Fruit fly (Drosophila melanogaster) whole organism, pupa: ENCODE measurements around the gene CG14820.

Experiments
- CG10348 ChIP-seq: fragments of 200-800 bp; sonication (Bioruptor generic); IDR thresholded peaks from 2 replicates; pipeline ENCODE4 v1.3.6; 2022; ENCODE audit warnings: missing biosample characterization, missing genetic modification characterization
- CG12605 ChIP-seq: fragments of 200-800 bp; sonication (Bioruptor generic); IDR thresholded peaks from 2 replicates; pipeline ENCODE4 v1.3.6; 2022; ENCODE audit warnings: missing biosample characterization, missing genetic modification characterization
- CG13204 ChIP-seq: fragments of 200-800 bp; sonication (Bioruptor generic); optimal IDR thresholded peaks from 2 replicates; lab custom pipeline; 2018; ENCODE audit warnings: missing biosample characterization, mild to moderate bottlenecking, missing genetic modification characterization, moderate library complexity
- CG14655 ChIP-seq: fragments of 200-800 bp; sonication (Bioruptor generic); optimal IDR thresholded peaks from 3 replicates; lab custom pipeline; 2017; ENCODE audit warnings: mild to moderate bottlenecking, missing biosample characterization, missing genetic modification reagents, missing genetic modification characterization
- CG15710 ChIP-seq: fragments of 200-800 bp; sonication (Bioruptor generic); optimal IDR thresholded peaks from 2 replicates; lab custom pipeline; 2018; ENCODE audit warnings: missing biosample characterization, mild to moderate bottlenecking, missing genetic modification characterization, moderate library complexity
- CG17806 ChIP-seq: fragments of 200-800 bp; sonication (Bioruptor generic); optimal IDR thresholded peaks from 2 replicates; lab custom pipeline; 2018; ENCODE audit warnings: missing biosample characterization, mild to moderate bottlenecking, missing genetic modification characterization, moderate library complexity
- CG32121 ChIP-seq: fragments of 200-800 bp; sonication (Bioruptor generic); IDR thresholded peaks from 2 replicates; pipeline ENCODE4 v1.3.6; 2022; ENCODE audit warnings: missing biosample characterization, missing genetic modification characterization
- CG34367 ChIP-seq: fragments of 200-800 bp; sonication (Bioruptor generic); optimal IDR thresholded peaks from 2 replicates; lab custom pipeline; 2018; ENCODE audit warnings: missing biosample characterization, mild to moderate bottlenecking, missing genetic modification characterization
- CG4496 ChIP-seq: fragments of 200-800 bp; sonication (Bioruptor generic); IDR thresholded peaks from 3 replicates; pipeline ENCODE4 v1.3.6; 2022; ENCODE audit warnings: missing biosample characterization, missing genetic modification characterization
- CG8159 ChIP-seq: fragments of 200-800 bp; sonication (Bioruptor generic); optimal IDR thresholded peaks from 3 replicates; lab custom pipeline; 2018; ENCODE audit warnings: missing biosample characterization, mild to moderate bottlenecking, missing genetic modification characterization, moderate library complexity
- CG8301 ChIP-seq: fragments of 200-800 bp; sonication (Bioruptor generic); optimal IDR thresholded peaks from 2 replicates; lab custom pipeline; 2018; ENCODE audit warnings: missing biosample characterization, mild to moderate bottlenecking, missing genetic modification characterization
- CG9948 ChIP-seq: fragments of 200-800 bp; sonication (Bioruptor generic); optimal IDR thresholded peaks from 2 replicates; lab custom pipeline; 2018; ENCODE audit warnings: missing biosample characterization, mild to moderate bottlenecking, missing genetic modification characterization, moderate library complexity
- D1 ChIP-seq: fragments of 200-800 bp; sonication (Bioruptor generic); optimal IDR thresholded peaks from 2 replicates; lab custom pipeline; 2018; ENCODE audit warnings: missing biosample characterization, mild to moderate bottlenecking, missing genetic modification characterization, moderate library complexity
- EcR ChIP-seq: fragments of 200-800 bp; sonication (Bioruptor generic); optimal IDR thresholded peaks from 3 replicates; lab custom pipeline; 2019; ENCODE audit warnings: missing biosample characterization, missing genetic modification characterization, mild to moderate bottlenecking, moderate library complexity, missing genetic modification reagents
- Ets98B ChIP-seq: fragments of 200-800 bp; sonication (Bioruptor generic); IDR thresholded peaks from 2 replicates; pipeline ENCODE4 v1.3.6; 2022; ENCODE audit warnings: missing biosample characterization, missing genetic modification characterization
- Pif1A ChIP-seq: fragments of 200-800 bp; sonication (Bioruptor generic); optimal IDR thresholded peaks from 3 replicates; lab custom pipeline; 2016; ENCODE audit warnings: missing biosample characterization, missing genetic modification characterization
- Pif1B ChIP-seq: fragments of 200-800 bp; sonication (Bioruptor generic); optimal IDR thresholded peaks from 3 replicates; lab custom pipeline; 2016; ENCODE audit warnings: missing biosample characterization, missing genetic modification characterization
- Snoo ChIP-seq: fragments of 200-800 bp; sonication (Bioruptor generic); optimal IDR thresholded peaks from 3 replicates; lab custom pipeline; 2017; ENCODE audit warnings: missing biosample characterization, mild to moderate bottlenecking, missing genetic modification characterization, inconsistent platforms
- fd96Ca ChIP-seq: fragments of 200-800 bp; sonication (Bioruptor generic); IDR thresholded peaks from 3 replicates; pipeline ENCODE4 v1.3.6; 2022; ENCODE audit warnings: missing biosample characterization, missing genetic modification characterization
- gl ChIP-seq: fragments of 200-800 bp; sonication (Bioruptor generic); optimal IDR thresholded peaks from 2 replicates; lab custom pipeline; 2018; ENCODE audit warnings: missing biosample characterization, mild to moderate bottlenecking, missing genetic modification characterization
- rn ChIP-seq: fragments of 200-800 bp; sonication (Bioruptor generic); IDR thresholded peaks from 2 replicates; pipeline ENCODE4 v1.3.6; 2022; ENCODE audit warnings: missing biosample characterization, missing genetic modification characterization

The CG14820 gene

DNA sequence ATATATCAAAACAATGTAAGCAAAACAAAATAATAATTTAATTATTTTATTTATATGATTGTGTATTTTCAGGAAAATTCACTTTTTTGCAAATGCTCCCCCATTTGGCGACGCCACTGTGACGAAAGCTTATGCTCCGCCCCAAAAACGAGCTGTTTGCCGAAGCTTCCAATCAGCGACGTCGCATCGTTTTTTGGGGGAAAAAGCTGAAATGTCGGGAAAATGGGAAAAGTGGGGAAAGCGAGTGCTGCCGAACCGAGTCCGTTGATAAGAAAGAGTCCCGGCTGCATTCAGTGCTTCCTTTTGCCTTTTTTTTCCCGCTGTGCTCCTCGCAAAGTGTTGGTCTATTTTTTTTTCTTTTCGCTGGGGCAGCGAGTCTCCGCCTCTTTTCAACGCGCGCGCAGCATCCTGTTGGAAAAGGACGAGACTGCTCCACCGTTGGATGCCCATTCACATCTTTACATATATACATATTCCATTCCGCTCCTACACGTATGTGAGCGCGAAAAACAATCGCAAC, 2.1 kb downstream of the CG14820 start:
- TF ChIP-seq CG14655 (peak; percentile 9), CG8301 (no peak), Ets98B (GFP tag; lab: Robert Waterston, UW) (peak; percentile 18; the same call in 1 of the 2 replicates), CG4496 (peak; percentile 65), CG17806 (tag; lab: Kevin White, UChicago) (no peak), fd96Ca (peak; percentile 29; the same call in 1 of the 3 replicates), CG32121 (GFP tag; lab: Robert Waterston, UW) (no peak; the same call in 1 of the 2 replicates), Pif1A (GFP tag; lab: Kevin White, UChicago) (no peak), gl (tag; lab: Kevin White, UChicago) (no peak), CG12605 (peak; percentile 73), Snoo (tag; lab: Kevin White, UChicago) (no peak)

DNA sequence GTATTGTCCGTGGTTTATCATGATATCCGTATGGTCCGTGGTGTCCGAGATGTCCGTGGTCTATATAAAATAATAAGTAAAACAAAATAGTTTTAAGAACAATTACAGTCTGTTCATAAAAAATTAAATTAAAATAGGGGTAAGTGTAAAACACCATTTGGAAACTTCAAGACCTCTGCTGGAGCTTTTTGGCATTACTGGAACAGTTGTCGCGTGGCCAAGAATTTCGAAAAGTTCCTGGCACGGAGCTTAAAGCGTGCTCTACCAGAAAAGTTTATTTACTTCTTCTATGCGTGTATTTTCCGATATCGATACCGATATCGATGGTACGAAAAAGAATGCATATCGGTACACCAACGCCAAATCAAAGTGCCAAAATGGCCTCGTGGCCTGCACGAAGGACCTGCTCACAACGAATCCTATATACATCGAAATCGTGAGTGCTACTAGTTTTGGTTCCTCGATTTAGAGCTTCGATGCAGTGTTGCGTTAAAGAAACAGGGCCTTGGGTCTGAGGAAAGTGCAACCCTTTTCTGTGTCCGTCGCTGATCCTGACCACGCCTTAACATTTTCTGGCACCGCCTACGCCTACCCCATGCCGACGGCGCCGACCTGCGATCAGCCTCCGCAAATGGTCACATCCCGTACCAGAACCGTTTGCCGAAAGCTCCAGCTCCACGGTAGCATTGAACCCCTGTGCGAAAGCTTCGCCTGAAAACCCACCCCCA, 9.5 kb downstream of the CG14820 start:
- TF ChIP-seq CG9948 (tag; lab: Kevin White, UChicago), result no peak
- no peak for TF ChIP-seq CG14655
- no peak for TF ChIP-seq Snoo (tag; lab: Kevin White, UChicago)
- no peak for TF ChIP-seq CG8301
- TF ChIP-seq D1 (tag; lab: Kevin White, UChicago), result no peak
- TF ChIP-seq CG15710, result no peak
- TF ChIP-seq CG32121 (GFP tag; lab: Robert Waterston, UW), result no peak
- no peak for TF ChIP-seq Pif1B (GFP tag; lab: Kevin White, UChicago)
- TF ChIP-seq CG34367 (tag; lab: Kevin White, UChicago), result no peak
- no peak for TF ChIP-seq EcR (GFP tag; lab: Kevin White, UChicago)
- no peak for TF ChIP-seq CG12605
- TF ChIP-seq CG4496, result no peak
- TF ChIP-seq rn (GFP tag; lab: Robert Waterston, UW), result no peak
- TF ChIP-seq CG17806 (tag; lab: Kevin White, UChicago), result no peak
- no peak for TF ChIP-seq Ets98B (GFP tag; lab: Robert Waterston, UW)
- TF ChIP-seq gl (tag; lab: Kevin White, UChicago), result no peak
- no peak for TF ChIP-seq CG8159 (tag; lab: Kevin White, UChicago)
- TF ChIP-seq Pif1A (GFP tag; lab: Kevin White, UChicago), result no peak
- TF ChIP-seq fd96Ca, result no peak

DNA sequence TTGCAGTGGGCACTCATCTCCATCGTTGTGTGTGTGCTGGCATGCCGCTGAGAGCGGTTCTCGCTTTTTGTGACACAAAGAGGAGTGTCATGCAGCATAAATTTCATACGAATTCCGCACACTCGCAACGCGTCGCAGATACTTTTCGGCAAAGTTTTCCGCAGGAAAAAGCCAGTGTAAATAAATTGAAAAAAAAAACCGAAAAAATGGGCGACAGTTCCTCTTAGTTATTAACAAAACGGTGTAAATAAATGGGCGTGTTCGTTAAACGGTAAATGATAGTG, 10.0 kb downstream of the CG14820 start, which contains the start of gene tow:
Gene tow (plus strand): TSS at position 26 of the 284 bp plus-strand sequence.
- TF ChIP-seq CG4496 (0 out of 3 replicates have a peak, but pooled peaks have one; percentile 7), rn (GFP tag; lab: Robert Waterston, UW) (no peak)
- TF ChIP-seq, all 21 proteins: peak for 1

DNA sequence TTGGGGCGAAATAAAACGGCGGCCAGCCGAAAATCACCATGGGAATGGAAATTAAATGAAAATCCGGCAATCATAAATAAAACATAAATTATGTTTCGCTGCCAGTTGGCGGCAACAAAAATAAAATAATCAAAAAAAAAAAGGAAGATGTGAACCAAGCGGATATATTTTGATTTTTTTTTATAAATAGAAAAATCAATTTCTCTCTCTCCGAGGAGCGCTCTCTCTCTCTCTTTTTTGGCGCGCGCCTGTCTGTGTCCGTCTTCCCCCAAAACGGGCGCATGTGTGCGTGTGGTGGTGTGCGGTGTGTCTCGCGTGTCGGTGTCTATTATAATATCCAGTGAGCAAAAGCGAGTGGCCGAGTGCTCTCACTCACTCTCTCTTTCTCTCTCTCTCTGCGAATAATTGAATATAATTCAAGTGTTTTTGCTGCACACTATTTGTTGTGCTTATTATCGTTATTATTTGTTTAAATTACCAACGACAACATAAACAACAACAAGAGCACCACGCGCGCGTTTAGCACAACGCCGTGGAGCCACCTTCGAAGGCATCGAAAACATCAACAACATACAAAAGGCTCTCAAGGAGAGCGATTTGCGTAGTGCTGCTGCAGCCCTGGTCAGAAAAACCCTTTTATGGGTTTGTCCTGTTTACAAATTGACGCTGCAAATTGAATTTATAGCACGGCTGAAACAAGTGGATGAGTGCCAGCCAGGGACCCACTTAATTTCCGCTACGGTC, 10.7 kb downstream of the CG14820 start:
- TF ChIP-seq CG14655, result peak; percentile 35
- no peak for TF ChIP-seq Pif1B (GFP tag; lab: Kevin White, UChicago)
- TF ChIP-seq Ets98B (GFP tag; lab: Robert Waterston, UW), result peak; percentile 39
- TF ChIP-seq D1 (tag; lab: Kevin White, UChicago), result no peak
- peak; percentile 36; the same call in 1 of the 2 replicates for TF ChIP-seq CG12605
- peak; percentile 47; the same call in 1 of the 3 replicates for TF ChIP-seq CG4496

DNA sequence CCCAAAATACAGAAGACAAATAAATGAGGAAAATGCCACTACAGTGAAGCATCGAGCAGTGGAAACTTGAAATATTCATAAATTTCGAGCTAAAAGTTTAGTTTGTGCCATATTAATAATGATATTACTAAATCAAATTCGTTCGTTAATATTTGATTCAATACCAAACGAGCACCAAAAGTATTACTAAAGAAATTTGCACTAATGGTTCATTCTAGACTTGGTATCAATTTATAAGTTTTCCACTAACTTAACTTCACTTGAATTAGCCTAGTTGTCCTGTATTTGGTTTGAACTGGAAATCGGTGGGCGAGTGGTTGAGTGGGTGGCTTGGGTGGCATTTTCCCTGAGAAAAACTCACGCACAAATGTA, 11.2 kb downstream of the CG14820 start:
- no peak for TF ChIP-seq CG8301
- TF ChIP-seq Ets98B (GFP tag; lab: Robert Waterston, UW), result no peak
- no peak for TF ChIP-seq CG12605
- no peak for TF ChIP-seq CG8159 (tag; lab: Kevin White, UChicago)
- TF ChIP-seq EcR (GFP tag; lab: Kevin White, UChicago), result no peak
- no peak for TF ChIP-seq CG17806 (tag; lab: Kevin White, UChicago)
- no peak for TF ChIP-seq Pif1B (GFP tag; lab: Kevin White, UChicago)
- TF ChIP-seq Snoo (tag; lab: Kevin White, UChicago), result no peak
- TF ChIP-seq CG15710, result no peak
- TF ChIP-seq gl (tag; lab: Kevin White, UChicago), result no peak
- no peak for TF ChIP-seq CG4496
- TF ChIP-seq CG14655, result no peak
- no peak for TF ChIP-seq D1 (tag; lab: Kevin White, UChicago)
- no peak for TF ChIP-seq CG32121 (GFP tag; lab: Robert Waterston, UW)
- TF ChIP-seq, all 21 proteins: peak for 0

DNA sequence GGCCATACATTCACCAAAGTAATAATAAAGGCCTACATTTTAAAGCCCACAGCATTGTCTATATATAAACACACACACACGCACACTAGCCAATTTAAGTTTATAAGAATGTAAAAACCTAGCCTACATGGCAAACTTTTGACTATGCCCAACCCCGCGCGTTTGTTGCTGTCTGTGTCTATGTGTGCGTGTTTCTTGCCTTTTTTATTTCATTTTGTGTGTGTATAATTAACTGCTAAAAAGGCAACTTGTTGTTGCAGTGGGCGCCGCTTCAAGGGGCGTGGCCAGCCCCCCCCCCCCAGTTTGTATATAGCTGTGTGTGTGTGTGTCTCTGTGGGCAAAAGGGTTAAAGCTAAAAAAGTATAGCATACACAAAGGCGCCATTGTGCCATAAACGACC, 12.6 kb downstream of the CG14820 start:
- TF ChIP-seq CG10348 (GFP tag; lab: Robert Waterston, UW) (no peak), EcR (GFP tag; lab: Kevin White, UChicago) (no peak), CG32121 (GFP tag; lab: Robert Waterston, UW) (no peak), CG17806 (tag; lab: Kevin White, UChicago) (no peak), CG8159 (tag; lab: Kevin White, UChicago) (no peak), CG12605 (no peak), rn (GFP tag; lab: Robert Waterston, UW) (no peak), CG34367 (tag; lab: Kevin White, UChicago) (no peak), CG15710 (no peak), CG9948 (tag; lab: Kevin White, UChicago) (no peak), Ets98B (GFP tag; lab: Robert Waterston, UW) (no peak), Pif1A (GFP tag; lab: Kevin White, UChicago) (no peak), CG8301 (no peak), fd96Ca (no peak), Snoo (tag; lab: Kevin White, UChicago) (no peak), CG13204 (GFP tag; lab: Kevin White, UChicago) (no peak)
